Fruit fly (Drosophila melanogaster): ENCODE results near the gene CheA75a.

Gene CheA75a

dm6 chr3L:18224612-18225409 lies 27.1 kb upstream of the CheA75a start:
- TF ChIP-seq h (GFP tag; optimal IDR thresholded peaks at IDR 0.05) (no peak), CrebA (GFP tag; optimal IDR thresholded peaks at IDR 0.05; ENCODE audit: borderline replicate concordance) (no peak), usp (GFP tag; optimal IDR thresholded peaks at IDR 0.05) (no peak), Dif (GFP tag; optimal IDR thresholded peaks at IDR 0.05; ENCODE audit: partially characterized antibody) (no peak), dsf (GFP tag; optimal IDR thresholded peaks at IDR 0.05; ENCODE audit: borderline replicate concordance) (no peak), dl (GFP tag; optimal IDR thresholded peaks at IDR 0.05; ENCODE audit: insufficient read depth in 1 of 2, partially characterized antibody in 2 of 2) (no peak), lola (GFP tag; optimal IDR thresholded peaks at IDR 0.05) (no peak), Jra (GFP tag; optimal IDR thresholded peaks at IDR 0.05) (no peak), Hr78 (GFP tag; optimal IDR thresholded peaks at IDR 0.05) (no peak), Hnf4 (GFP tag; optimal IDR thresholded peaks at IDR 0.05) (no peak), CG9705 (GFP tag; optimal IDR thresholded peaks at IDR 0.05) (no peak), Myc (optimal IDR thresholded peaks at IDR 0.05) (no peak), Dfd (GFP tag; optimal IDR thresholded peaks at IDR 0.05) (no peak), rgr (GFP tag; optimal IDR thresholded peaks at IDR 0.05) (no peak), Hr83 (GFP tag; optimal IDR thresholded peaks at IDR 0.05; ENCODE audit: poor library complexity, severe bottlenecking) (no peak)

dm6 chr3L:18225446-18226380 lies 26.2 kb upstream of the CheA75a start:
- TF ChIP-seq Hr83 (GFP tag; optimal IDR thresholded peaks at IDR 0.05; ENCODE audit: poor library complexity, severe bottlenecking) = no peak
- no peak for TF ChIP-seq Hnf4 (GFP tag; optimal IDR thresholded peaks at IDR 0.05)
- no peak for TF ChIP-seq GATAd (GFP tag; optimal IDR thresholded peaks at IDR 0.05)
- no peak for TF ChIP-seq woc (GFP tag; optimal IDR thresholded peaks at IDR 0.05)
- TF ChIP-seq Abd-B (GFP tag; optimal IDR thresholded peaks at IDR 0.05) = no peak
- no peak for TF ChIP-seq OdsH (GFP tag; optimal IDR thresholded peaks at IDR 0.05)
- TF ChIP-seq Myc (optimal IDR thresholded peaks at IDR 0.05) = no peak
- TF ChIP-seq foxo (GFP tag; optimal IDR thresholded peaks at IDR 0.05) = peak in 1 of 2 experiments; percentile 8
- peak; percentile 3 for TF ChIP-seq rgr (GFP tag; optimal IDR thresholded peaks at IDR 0.05)
- no peak for TF ChIP-seq Rel (GFP tag; optimal IDR thresholded peaks at IDR 0.05)
- TF ChIP-seq Rel (tag; optimal IDR thresholded peaks at IDR 0.05) = no peak
- TF ChIP-seq ey (GFP tag; optimal IDR thresholded peaks at IDR 0.05) = no peak
- TF ChIP-seq pan (optimal IDR thresholded peaks at IDR 0.05) = no peak
- no peak for TF ChIP-seq Mio (GFP tag; optimal IDR thresholded peaks at IDR 0.05)
- no peak for TF ChIP-seq Sp1 (GFP tag; optimal IDR thresholded peaks at IDR 0.05)
- peak; percentile 21 for TF ChIP-seq sv (GFP tag; optimal IDR thresholded peaks at IDR 0.05)
- no peak for TF ChIP-seq br (GFP tag; optimal IDR thresholded peaks at IDR 0.05)
- no peak for TF ChIP-seq dl (GFP tag; optimal IDR thresholded peaks at IDR 0.05; ENCODE audit: insufficient read depth in 1 of 2, partially characterized antibody in 2 of 2)

dm6 chr3L:18226682-18227410 lies 25.0 kb upstream of the CheA75a start:
- no peak for TF ChIP-seq dl (GFP tag; optimal IDR thresholded peaks at IDR 0.05; ENCODE audit: insufficient read depth in 1 of 2, partially characterized antibody in 2 of 2)

dm6 chr3L:18227411-18227716 lies 24.5 kb upstream of the CheA75a start:
- TF ChIP-seq dsf (GFP tag; optimal IDR thresholded peaks at IDR 0.05; ENCODE audit: borderline replicate concordance) = no peak
- no peak for TF ChIP-seq ey (GFP tag; optimal IDR thresholded peaks at IDR 0.05)
- no peak for TF ChIP-seq rgr (GFP tag; optimal IDR thresholded peaks at IDR 0.05)
- TF ChIP-seq GATAd (GFP tag; optimal IDR thresholded peaks at IDR 0.05) = no peak
- TF ChIP-seq dmrt93B (GFP tag; optimal IDR thresholded peaks at IDR 0.05) = no peak
- no peak for TF ChIP-seq Hr83 (GFP tag; optimal IDR thresholded peaks at IDR 0.05; ENCODE audit: poor library complexity, severe bottlenecking)
- no peak for TF ChIP-seq Jra (GFP tag; optimal IDR thresholded peaks at IDR 0.05)
- no peak for TF ChIP-seq CG9705 (GFP tag; optimal IDR thresholded peaks at IDR 0.05)
- TF ChIP-seq sage (GFP tag; optimal IDR thresholded peaks at IDR 0.05) = no peak
- no peak for TF ChIP-seq Vsx2 (GFP tag; optimal IDR thresholded peaks at IDR 0.05; ENCODE audit: partially characterized antibody)
- TF ChIP-seq HLH106 (tag; optimal IDR thresholded peaks at IDR 0.05) = no peak

All from whole organism, wandering third instar larva.